Fruit fly (Drosophila melanogaster): ENCODE results near the gene CG7988.

Gene CG7988

DNA sequence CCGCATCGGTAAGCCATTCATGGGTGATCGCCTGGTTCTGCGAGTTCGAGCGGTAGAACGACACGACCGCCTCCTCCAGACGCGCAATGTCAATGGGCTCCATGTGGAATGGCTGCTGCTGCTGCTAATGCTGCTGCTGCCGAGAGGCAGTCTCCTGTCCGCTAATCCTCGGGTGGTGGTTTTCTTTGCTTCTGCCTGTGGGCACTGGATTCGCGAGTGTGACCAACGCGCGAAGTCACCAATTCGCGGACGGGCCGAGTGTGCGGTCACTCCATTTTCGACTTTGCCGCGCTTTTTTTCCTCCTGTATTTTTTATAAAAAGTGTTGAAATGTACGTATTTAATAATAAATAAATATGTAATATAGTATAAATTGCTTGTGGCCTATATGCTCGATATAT lies 37.1 kb upstream of the CG7988 start, which contains the start of gene cdm (continued):
- TF ChIP-seq Rx (GFP tag; IDR thresholded peaks at IDR 0.05) (no peak), GATAe (GFP tag; conservative IDR thresholded peaks at IDR 0.05) (no peak), CG32772 (GFP tag; IDR thresholded peaks at IDR 0.05) (no peak), Ravus (GFP tag; IDR thresholded peaks at IDR 0.05) (no peak), CG6254 (GFP tag; optimal IDR thresholded peaks at IDR 0.05) (no peak), CG12155 (GFP tag; optimal IDR thresholded peaks at IDR 0.05) (no peak), ab (GFP tag; optimal IDR thresholded peaks at IDR 0.05) (no peak), br (optimal IDR thresholded peaks at IDR 0.05) (no peak)

DNA sequence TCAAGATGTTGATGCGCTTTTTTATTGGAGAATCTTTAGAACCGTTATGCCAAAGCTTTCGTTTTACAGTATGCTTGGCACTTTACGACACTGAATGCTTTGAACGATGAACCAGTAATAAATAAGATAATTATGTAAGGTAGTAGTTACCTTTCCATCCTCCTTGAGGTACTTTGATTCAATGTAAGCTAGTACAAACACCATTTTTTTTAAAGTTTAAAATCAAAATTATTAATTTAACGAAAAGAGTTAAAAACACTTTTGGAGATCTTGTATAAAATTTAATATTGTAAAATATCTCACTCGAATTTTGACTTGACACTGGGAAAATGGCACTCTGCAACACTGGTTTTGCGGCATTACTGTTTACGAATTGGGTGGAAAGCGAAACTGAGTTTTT lies 34.9 kb upstream of the CG7988 start, which contains the start of the genes Arp5 and CG7208:
Gene Arp5, plus strand, starts transcription at position 114 of the 400 bp plus-strand sequence.
Gene CG7208, minus strand, starts transcription at position 331 of the 400 bp plus-strand sequence.
- TF ChIP-seq Bdp1 (GFP tag; optimal IDR thresholded peaks at IDR 0.05) (peak; percentile 38), chinmo (GFP tag; IDR thresholded peaks at IDR 0.05; ENCODE audit: partially characterized antibody) (no peak), da (GFP tag; optimal IDR thresholded peaks at IDR 0.05) (no peak), CG9817 (tag; optimal IDR thresholded peaks at IDR 0.05) (peak; percentile 63), CG3163 (GFP tag; optimal IDR thresholded peaks at IDR 0.05) (peak; percentile 23), prd (optimal IDR thresholded peaks at IDR 0.05) (no peak), prd (GFP tag; IDR thresholded peaks at IDR 0.05) (peak; percentile 66), rib (GFP tag; IDR thresholded peaks at IDR 0.05) (no peak), HLH54F (GFP tag; optimal IDR thresholded peaks at IDR 0.05) (peak; percentile 57), CG1233 (GFP tag; optimal IDR thresholded peaks at IDR 0.05) (peak; percentile 64), TFAM (GFP tag; optimal IDR thresholded peaks at IDR 0.05) (no peak), nau (GFP tag; optimal IDR thresholded peaks at IDR 0.05) (no peak), CG4730 (GFP tag; IDR thresholded peaks at IDR 0.05) (no peak), pzg (GFP tag; optimal IDR thresholded peaks at IDR 0.05) (peak; percentile 51), CG9437 (GFP tag; optimal IDR thresholded peaks at IDR 0.05) (peak; percentile 67), lov (optimal IDR thresholded peaks at IDR 0.05) (no peak), lov (GFP tag; IDR thresholded peaks at IDR 0.05) (no peak), CG11560 (tag; IDR thresholded peaks at IDR 0.05) (no peak; the same call in 2 of the 3 replicates), luna (GFP tag; optimal IDR thresholded peaks at IDR 0.05) (peak; percentile 51), E2f2 (GFP tag; IDR thresholded peaks at IDR 0.05) (peak; percentile 60; the same call in 1 of the 2 replicates), Mes4 (GFP tag; optimal IDR thresholded peaks at IDR 0.05) (peak; percentile 11), Eip74EF (GFP tag; optimal IDR thresholded peaks at IDR 0.05) (no peak), gsb (GFP tag; IDR thresholded peaks at IDR 0.05) (0 out of 2 replicates have a peak, but pooled peaks have one; percentile 8), NfI (GFP tag; optimal IDR thresholded peaks at IDR 0.05) (peak; percentile 71), pros (GFP tag; optimal IDR thresholded peaks at IDR 0.05) (no peak), CG30403 (GFP tag; optimal IDR thresholded peaks at IDR 0.05) (peak; percentile 84), CG2889 (GFP tag; IDR thresholded peaks at IDR 0.05) (0 out of 3 replicates have a peak, but pooled peaks have one; percentile 22), H2.0 (GFP tag; IDR thresholded peaks at IDR 0.05) (no peak), pnt (GFP tag; optimal IDR thresholded peaks at IDR 0.05) (peak; percentile 18), CG1792 (GFP tag; optimal IDR thresholded peaks at IDR 0.05) (peak; percentile 4), CG10959 (GFP tag; IDR thresholded peaks at IDR 0.05) (no peak), Sin3A (optimal IDR thresholded peaks at IDR 0.05) (peak; percentile 9), kah (GFP tag; optimal IDR thresholded peaks at IDR 0.05) (no peak), CG4424 (GFP tag; optimal IDR thresholded peaks at IDR 0.05) (peak; percentile 49), zf30C (GFP tag; optimal IDR thresholded peaks at IDR 0.05) (no peak), CG6272 (GFP tag; IDR thresholded peaks at IDR 0.05) (peak; percentile 62), D (optimal IDR thresholded peaks at IDR 0.05) (no peak), D (GFP tag; optimal IDR thresholded peaks at IDR 0.05) (no peak), CG4617 (GFP tag; optimal IDR thresholded peaks at IDR 0.05; ENCODE audit: borderline replicate concordance) (peak; percentile 73), amos (GFP tag; IDR thresholded peaks at IDR 0.05; ENCODE audit: partially characterized antibody) (peak; percentile 38; the same call in 1 of the 2 replicates), eve (GFP tag; optimal IDR thresholded peaks at IDR 0.05) (no peak), CG1832 (GFP tag; optimal IDR thresholded peaks at IDR 0.05) (no peak), CG10366 (GFP tag; IDR thresholded peaks at IDR 0.05) (peak; percentile 48), hbn (GFP tag; IDR thresholded peaks at IDR 0.05; ENCODE audit: partially characterized antibody) (no peak)

Measured in whole organism, embryonic.